Worm (Caenorhabditis elegans) whole organism, midembryonic: ENCODE measurements around the gene lin-3.

Source experiments
- T22C8.4 ChIP-seq: fragments of 200-800 bp; sonication (Bioruptor generic); IDR thresholded peaks from 2 replicates; pipeline ENCODE4 v1.3.6; 2022; ENCODE audit warnings: missing genetic modification characterization, missing compliant biosample characterization
- cog-1 ChIP-seq: sonication (generic microtip); optimal IDR thresholded peaks from 2 replicates; lab custom pipeline; 2016; ENCODE audit warnings: missing genetic modification characterization, missing compliant biosample characterization
- flt-1 ChIP-seq: fragments of 200-800 bp; sonication (Bioruptor generic); IDR thresholded peaks from 2 replicates; pipeline ENCODE4 v1.3.6; 2022; ENCODE audit warnings: missing genetic modification characterization, missing compliant biosample characterization
- klf-2 ChIP-seq: fragments of 200-800 bp; sonication (Bioruptor generic); conservative IDR thresholded peaks from 2 replicates; pipeline ENCODE4 v1.3.6; 2022; ENCODE audit warnings: missing genetic modification reagents, missing genetic modification characterization, missing compliant biosample characterization
- med-1 ChIP-seq: sonication (generic microtip); optimal IDR thresholded peaks from 2 replicates; lab custom pipeline; 2017; ENCODE audit warnings: missing genetic modification characterization, mild to moderate bottlenecking, missing compliant biosample characterization, antibody characterized with exemption, missing genetic modification reagents; ENCODE audit not compliant: insufficient read depth
- ref-1 ChIP-seq: fragments of 200-800 bp; sonication (Bioruptor generic); conservative IDR thresholded peaks from 2 replicates; pipeline ENCODE4 v1.3.6; 2022; ENCODE audit warnings: missing genetic modification reagents, missing genetic modification characterization, missing compliant biosample characterization
- tab-1 ChIP-seq: fragments of 200-800 bp; sonication (Bioruptor generic); IDR thresholded peaks from 2 replicates; pipeline ENCODE4 v1.3.6; 2022; ENCODE audit warnings: missing genetic modification characterization, missing compliant biosample characterization
- ztf-23 ChIP-seq: fragments of 200-800 bp; sonication (Bioruptor generic); IDR thresholded peaks from 2 replicates; pipeline ENCODE4 v1.3.6; 2022; ENCODE audit warnings: missing genetic modification reagents, missing genetic modification characterization, missing compliant biosample characterization
- ztf-29 ChIP-seq: fragments of 200-800 bp; sonication (Bioruptor generic); IDR thresholded peaks from 2 replicates; pipeline ENCODE4 v1.3.6; 2022; ENCODE audit warnings: missing genetic modification reagents, missing genetic modification characterization, missing compliant biosample characterization

lin-3 gene

ce11 chrIV:11038218-11038617 lies 15.9 kb upstream of the lin-3 start:
- TF ChIP-seq cog-1 (tag; lab: Kevin White, UChicago) = no peak
- TF ChIP-seq T22C8.4 (GFP tag; lab: Robert Waterston, UW) = no peak
- no peak for TF ChIP-seq flt-1
- no peak for TF ChIP-seq ztf-29 (GFP tag; lab: Robert Waterston, UW)
- TF ChIP-seq klf-2 (GFP tag; lab: Robert Waterston, UW) = no peak
- no peak for TF ChIP-seq med-1
- no peak for TF ChIP-seq ztf-23 (GFP tag; lab: Robert Waterston, UW)
- TF ChIP-seq ref-1 (GFP tag; lab: Robert Waterston, UW) = no peak
- no peak for TF ChIP-seq tab-1

ce11 chrIV:11038618-11038664 lies 15.7 kb upstream of the lin-3 start, which contains the start of gene kdin-1:
Gene kdin-1, plus strand, starts transcription at chrIV:11038655.
- no peak for TF ChIP-seq flt-1
- no peak for TF ChIP-seq klf-2 (GFP tag; lab: Robert Waterston, UW)
- TF ChIP-seq med-1 = no peak
- TF ChIP-seq T22C8.4 (GFP tag; lab: Robert Waterston, UW) = no peak
- TF ChIP-seq ztf-23 (GFP tag; lab: Robert Waterston, UW) = no peak
- no peak for TF ChIP-seq ztf-29 (GFP tag; lab: Robert Waterston, UW)
- no peak for TF ChIP-seq tab-1

- TF ChIP-seq tab-1 = no peak
- TF ChIP-seq ref-1 (GFP tag; lab: Robert Waterston, UW) = no peak
- no peak for TF ChIP-seq cog-1 (tag; lab: Kevin White, UChicago)
- TF ChIP-seq T22C8.4 (GFP tag; lab: Robert Waterston, UW) = no peak
- no peak for TF ChIP-seq ztf-29 (GFP tag; lab: Robert Waterston, UW)
- no peak for TF ChIP-seq ztf-23 (GFP tag; lab: Robert Waterston, UW)
- no peak for TF ChIP-seq flt-1
- no peak for TF ChIP-seq klf-2 (GFP tag; lab: Robert Waterston, UW)
- no peak for TF ChIP-seq med-1
Observed at ce11 chrIV:11038665-11039064, 15.4 kb upstream of the lin-3 start.

ce11 chrIV:11044377-11044776 lies 9.7 kb upstream of the lin-3 start:
- TF ChIP-seq tab-1 (no peak), cog-1 (tag; lab: Kevin White, UChicago) (no peak), klf-2 (GFP tag; lab: Robert Waterston, UW) (no peak), ztf-23 (GFP tag; lab: Robert Waterston, UW) (no peak), flt-1 (no peak), med-1 (no peak), ref-1 (GFP tag; lab: Robert Waterston, UW) (no peak), T22C8.4 (GFP tag; lab: Robert Waterston, UW) (no peak), ztf-29 (GFP tag; lab: Robert Waterston, UW) (no peak)

ce11 chrIV:11048871-11049270 lies 5.2 kb upstream of the lin-3 start, which contains the start of gene F36H1.11:
Gene F36H1.11, plus strand, starts transcription at chrIV:11049171.
- TF ChIP-seq ztf-23 (GFP tag; lab: Robert Waterston, UW) (no peak), flt-1 (no peak), med-1 (no peak), tab-1 (no peak), ztf-29 (GFP tag; lab: Robert Waterston, UW) (no peak), klf-2 (GFP tag; lab: Robert Waterston, UW) (no peak), T22C8.4 (GFP tag; lab: Robert Waterston, UW) (no peak)

- TF ChIP-seq tab-1 = no peak
- TF ChIP-seq ztf-29 (GFP tag; lab: Robert Waterston, UW) = no peak
- no peak for TF ChIP-seq flt-1
- TF ChIP-seq klf-2 (GFP tag; lab: Robert Waterston, UW) = no peak
- no peak for TF ChIP-seq ztf-23 (GFP tag; lab: Robert Waterston, UW)
- TF ChIP-seq cog-1 (tag; lab: Kevin White, UChicago) = no peak
- TF ChIP-seq med-1 = no peak
- no peak for TF ChIP-seq T22C8.4 (GFP tag; lab: Robert Waterston, UW)
- no peak for TF ChIP-seq ref-1 (GFP tag; lab: Robert Waterston, UW)
Observed at ce11 chrIV:11049806-11050205, 4.3 kb upstream of the lin-3 start, which contains the start of gene F36H1.3. Gene F36H1.3, plus strand, starts transcription at chrIV:11050128.

ce11 chrIV:11051963-11052362 lies 2.1 kb upstream of the lin-3 start:
- no peak for TF ChIP-seq T22C8.4 (GFP tag; lab: Robert Waterston, UW)
- no peak for TF ChIP-seq ref-1 (GFP tag; lab: Robert Waterston, UW)
- no peak for TF ChIP-seq klf-2 (GFP tag; lab: Robert Waterston, UW)
- TF ChIP-seq ztf-23 (GFP tag; lab: Robert Waterston, UW) = no peak
- no peak for TF ChIP-seq flt-1
- no peak for TF ChIP-seq tab-1
- TF ChIP-seq cog-1 (tag; lab: Kevin White, UChicago) = no peak
- TF ChIP-seq ztf-29 (GFP tag; lab: Robert Waterston, UW) = no peak
- TF ChIP-seq med-1 = no peak

ce11 chrIV:11062984-11063613 lies 9.0 kb downstream of the lin-3 start:
- no peak for TF ChIP-seq cog-1 (tag; lab: Kevin White, UChicago)
- no peak for TF ChIP-seq ztf-23 (GFP tag; lab: Robert Waterston, UW)
- no peak for TF ChIP-seq ref-1 (GFP tag; lab: Robert Waterston, UW)
- TF ChIP-seq med-1 = no peak
- TF ChIP-seq ztf-29 (GFP tag; lab: Robert Waterston, UW) = no peak

- 0 out of 2 replicates have a peak, but pooled peaks have one; percentile 5 for TF ChIP-seq flt-1
- TF ChIP-seq ztf-23 (GFP tag; lab: Robert Waterston, UW) = no peak
Observed at ce11 chrIV:11063962-11064361, 9.9 kb downstream of the lin-3 start, which contains the start of gene ttr-16. Gene ttr-16, minus strand, starts transcription at chrIV:11064137.

- no peak for TF ChIP-seq T22C8.4 (GFP tag; lab: Robert Waterston, UW)
- no peak for TF ChIP-seq klf-2 (GFP tag; lab: Robert Waterston, UW)
- TF ChIP-seq med-1 = no peak
- TF ChIP-seq tab-1 = no peak
- TF ChIP-seq flt-1 = no peak
- TF ChIP-seq ref-1 (GFP tag; lab: Robert Waterston, UW) = no peak
- TF ChIP-seq ztf-23 (GFP tag; lab: Robert Waterston, UW) = no peak
- no peak for TF ChIP-seq ztf-29 (GFP tag; lab: Robert Waterston, UW)
- no peak for TF ChIP-seq cog-1 (tag; lab: Kevin White, UChicago)
Observed at ce11 chrIV:11067003-11067402, 12.9 kb downstream of the lin-3 start, which contains the start of gene ttr-17. Gene ttr-17, minus strand, starts transcription at chrIV:11067026.
